Fruit fly (Drosophila melanogaster): ENCODE data around the gene brk.

Gene brk

DNA sequence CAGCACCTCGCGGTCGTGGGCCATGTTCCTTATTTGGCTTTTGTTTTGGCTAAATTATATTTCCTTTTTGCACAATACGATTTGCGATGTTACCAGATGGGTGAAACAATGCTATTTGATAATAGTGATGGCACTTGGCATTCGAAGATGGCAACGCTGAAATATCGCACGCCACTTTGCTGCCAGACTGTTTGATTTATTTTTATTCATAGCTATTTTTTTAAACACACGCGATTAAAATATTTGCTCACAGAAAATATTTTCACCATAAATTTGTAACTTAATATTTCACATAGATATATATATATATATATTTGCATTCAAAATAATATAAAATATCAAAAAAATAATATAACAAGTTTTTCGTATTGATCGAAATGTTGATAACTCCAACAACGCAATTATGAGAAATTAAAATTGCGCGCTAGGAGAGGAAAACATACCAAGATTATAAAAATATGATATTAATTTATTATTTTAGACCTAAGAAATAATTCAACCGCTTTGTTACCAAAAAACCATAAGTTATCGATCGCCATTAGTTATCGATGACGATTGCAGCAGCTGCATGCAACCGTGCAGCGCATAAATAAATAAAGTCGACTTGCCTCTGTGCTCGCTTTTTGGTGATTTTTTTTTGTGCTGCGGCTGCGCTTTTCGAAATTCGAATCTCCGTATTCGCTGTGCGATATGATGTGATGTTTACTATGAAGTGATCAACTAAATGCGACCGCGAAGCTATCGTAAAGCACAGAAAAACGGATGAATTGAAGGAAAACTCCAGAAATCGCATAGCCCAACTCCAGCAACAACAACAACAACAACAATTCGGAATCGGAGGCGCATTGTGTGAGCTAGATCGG is 16.1 kb downstream of the brk start, which contains the start of the genes Atg5 and Dok (continued):
- TF ChIP-seq CG5245 (GFP tag; optimal IDR thresholded peaks at IDR 0.05): no peak
- peak; percentile 95 for TF ChIP-seq CG4360 (GFP tag; IDR thresholded peaks at IDR 0.05)
- peak; percentile 59 for TF ChIP-seq CG15479 (GFP tag; optimal IDR thresholded peaks at IDR 0.05)
- peak; percentile 10 for TF ChIP-seq CG4820 (GFP tag; optimal IDR thresholded peaks at IDR 0.05)
- peak; percentile 66 for TF ChIP-seq CG4617 (GFP tag; optimal IDR thresholded peaks at IDR 0.05; ENCODE audit: borderline replicate concordance)
- peak; percentile 27 for TF ChIP-seq CG8944 (GFP tag; optimal IDR thresholded peaks at IDR 0.05)
- peak; percentile 37 for TF ChIP-seq Abd-B (GFP tag; optimal IDR thresholded peaks at IDR 0.05)
- TF ChIP-seq CG8924 (tag; optimal IDR thresholded peaks at IDR 0.05): peak; percentile 25
- peak; percentile 54 for TF ChIP-seq hbn (GFP tag; IDR thresholded peaks at IDR 0.05; ENCODE audit: partially characterized antibody)
- peak; percentile 30 for TF ChIP-seq CG1602 (GFP tag; optimal IDR thresholded peaks at IDR 0.05)
- 0 out of 3 replicates have a peak, but pooled peaks have one; percentile 24 for TF ChIP-seq ci (GFP tag; IDR thresholded peaks at IDR 0.05)
- TF ChIP-seq CG17385 (GFP tag; optimal IDR thresholded peaks at IDR 0.05): no peak
- TF ChIP-seq pzg (GFP tag; optimal IDR thresholded peaks at IDR 0.05): peak; percentile 74
- TF ChIP-seq Ptx1 (GFP tag; IDR thresholded peaks at IDR 0.05): peak; percentile 52
- TF ChIP-seq NfI (GFP tag; optimal IDR thresholded peaks at IDR 0.05): no peak
- peak; percentile 20 for TF ChIP-seq CG2678 (tag; optimal IDR thresholded peaks at IDR 0.05)
- TF ChIP-seq HLH54F (GFP tag; optimal IDR thresholded peaks at IDR 0.05): peak; percentile 26
- peak; percentile 64 for TF ChIP-seq CG17361 (GFP tag; IDR thresholded peaks at IDR 0.05)
- peak; percentile 72 for TF ChIP-seq CG16813 (GFP tag; IDR thresholded peaks at IDR 0.05; ENCODE audit: partially characterized antibody)
- peak; percentile 97 for TF ChIP-seq CG2116 (GFP tag; optimal IDR thresholded peaks at IDR 0.05)
- TF ChIP-seq Asciz (GFP tag; optimal IDR thresholded peaks at IDR 0.05): peak; percentile 38
- TF ChIP-seq CG13287 (GFP tag; IDR thresholded peaks at IDR 0.05; ENCODE audit: partially characterized antibody): peak; percentile 68
- TF ChIP-seq Nf-YC (tag; optimal IDR thresholded peaks at IDR 0.05): peak; percentile 44
- no peak for TF ChIP-seq Oaz (GFP tag; IDR thresholded peaks at IDR 0.05)
- TF ChIP-seq CG2120 (GFP tag; optimal IDR thresholded peaks at IDR 0.05): peak; percentile 60
- peak; percentile 29 for TF ChIP-seq CG33213 (GFP tag; optimal IDR thresholded peaks at IDR 0.05)
- no peak for TF ChIP-seq CG7786 (GFP tag; optimal IDR thresholded peaks at IDR 0.05)
- 0 out of 2 replicates have a peak, but pooled peaks have one; percentile 29 for TF ChIP-seq CG4404 (GFP tag; IDR thresholded peaks at IDR 0.05)
- peak in 1 of 2 experiments; percentile 44 for TF ChIP-seq dpn (GFP tag; optimal IDR thresholded peaks at IDR 0.05)
- TF ChIP-seq nom (GFP tag; optimal IDR thresholded peaks at IDR 0.05): peak; percentile 17
- no peak for TF ChIP-seq ems (GFP tag; optimal IDR thresholded peaks at IDR 0.05)
- TF ChIP-seq CG6813 (GFP tag; optimal IDR thresholded peaks at IDR 0.05): no peak
- no peak for TF ChIP-seq CG8388 (GFP tag; optimal IDR thresholded peaks at IDR 0.05)
- no peak for TF ChIP-seq Neu2 (GFP tag; optimal IDR thresholded peaks at IDR 0.05; ENCODE audit: borderline replicate concordance)
- peak; percentile 29 for TF ChIP-seq Antp (GFP tag; optimal IDR thresholded peaks at IDR 0.05)
- TF ChIP-seq CG6791 (GFP tag; IDR thresholded peaks at IDR 0.05; ENCODE audit: partially characterized antibody): peak; percentile 67
- TF ChIP-seq fd64A (GFP tag; optimal IDR thresholded peaks at IDR 0.05): no peak
- TF ChIP-seq Dll (GFP tag; IDR thresholded peaks at IDR 0.05; ENCODE audit: partially characterized antibody): peak; percentile 67
- peak; percentile 54 for TF ChIP-seq trem (tag; optimal IDR thresholded peaks at IDR 0.05)
- TF ChIP-seq sens (GFP tag): peak; percentile 26
- peak; percentile 53 for TF ChIP-seq Sry-β (GFP tag; optimal IDR thresholded peaks at IDR 0.05)
- no peak for TF ChIP-seq gcm (GFP tag; optimal IDR thresholded peaks at IDR 0.05)
- TF ChIP-seq CG10267 (tag; optimal IDR thresholded peaks at IDR 0.05): peak; percentile 23
- peak; percentile 28; the same call in 1 of the 3 replicates for TF ChIP-seq vnd (GFP tag; IDR thresholded peaks at IDR 0.05; ENCODE audit: partially characterized antibody)
- peak; percentile 40 for TF ChIP-seq Hr3 (GFP tag; optimal IDR thresholded peaks at IDR 0.05)
- peak; percentile 18 for TF ChIP-seq CG12942 (GFP tag; optimal IDR thresholded peaks at IDR 0.05)
- peak; percentile 88 for TF ChIP-seq Sry-δ (GFP tag; optimal IDR thresholded peaks at IDR 0.05)
- no peak for TF ChIP-seq dan (GFP tag; IDR thresholded peaks at IDR 0.05)
